Worm (Caenorhabditis elegans) whole organism, L2 larva: ENCODE results near the gene F26G1.10.

Experiments used
- C34F6.9 ChIP-seq: fragments of 150-350 bp; optimal IDR thresholded peaks from 2 replicates; lab custom pipeline; 2014; ENCODE audit warnings: missing biosample characterization, missing genetic modification characterization
- F13H6.1 ChIP-seq: sonication (generic microtip); optimal IDR thresholded peaks from 2 replicates; lab custom pipeline; 2016; ENCODE audit warnings: missing genetic modification characterization, missing compliant biosample characterization
- R02D3.7 ChIP-seq: fragments of 150-350 bp; optimal IDR thresholded peaks from 2 replicates; lab custom pipeline; 2014; ENCODE audit warnings: missing biosample characterization, missing genetic modification characterization
- ZK546.5 ChIP-seq: sonication (generic microtip); optimal IDR thresholded peaks from 2 replicates; lab custom pipeline; 2017; ENCODE audit warnings: missing biosample characterization, missing genetic modification characterization
- alr-1 ChIP-seq: fragments of 150-350 bp; optimal IDR thresholded peaks from 2 replicates; lab custom pipeline; 2014; ENCODE audit warnings: missing biosample characterization, missing genetic modification characterization
- ama-1 ChIP-seq: fragments of 150-350 bp; optimal IDR thresholded peaks from 2 replicates; lab custom pipeline; 2018; ENCODE audit warnings: inconsistent platforms
- ceh-16 ChIP-seq: fragments of 150-350 bp; optimal IDR thresholded peaks from 2 replicates; lab custom pipeline; 2014; ENCODE audit warnings: missing biosample characterization, missing genetic modification characterization
- ceh-82 ChIP-seq: fragments of 150-350 bp; optimal IDR thresholded peaks from 2 replicates; lab custom pipeline; 2014; ENCODE audit warnings: missing biosample characterization, missing genetic modification characterization
- crh-2 ChIP-seq: sonication (generic microtip); optimal IDR thresholded peaks from 2 replicates; lab custom pipeline; 2017; ENCODE audit warnings: missing biosample characterization, missing genetic modification characterization
- elt-3 ChIP-seq: sonication (generic microtip); optimal IDR thresholded peaks from 2 replicates; lab custom pipeline; 2017; ENCODE audit warnings: missing biosample characterization, missing genetic modification characterization
- fos-1 ChIP-seq: fragments of 150-350 bp; optimal IDR thresholded peaks from 2 replicates; lab custom pipeline; 2014; ENCODE audit warnings: missing biosample characterization, missing genetic modification characterization
- gmeb-1 ChIP-seq: fragments of 150-350 bp; optimal IDR thresholded peaks from 2 replicates; lab custom pipeline; 2014; ENCODE audit warnings: missing biosample characterization, missing genetic modification characterization
- lin-11 ChIP-seq: fragments of 150-350 bp; sonication (generic microtip); optimal IDR thresholded peaks from 2 replicates; lab custom pipeline; 2014; ENCODE audit warnings: missing biosample characterization, missing genetic modification characterization, inconsistent platforms, mixed read lengths
- lsy-2 ChIP-seq, 2 experiments: fragments of 150-350 bp in 1 of 2; sonication (generic microtip) in 1 of 2; optimal IDR thresholded peaks; 2 replicates each; lab custom pipeline; 2014 to 2017; ENCODE audit warnings: missing biosample characterization in 2 of 2, missing genetic modification characterization in 2 of 2
- mab-5 ChIP-seq: fragments of 150-350 bp; optimal IDR thresholded peaks from 2 replicates; lab custom pipeline; 2014; ENCODE audit warnings: missing biosample characterization, missing genetic modification characterization
- mbf-1 ChIP-seq: sonication (generic microtip); optimal IDR thresholded peaks from 2 replicates; lab custom pipeline; 2017; ENCODE audit warnings: missing biosample characterization, missing genetic modification characterization
- nhr-10 ChIP-seq: sonication (generic microtip); optimal IDR thresholded peaks from 2 replicates; lab custom pipeline; 2017; ENCODE audit warnings: missing biosample characterization, missing genetic modification characterization
- nhr-11 ChIP-seq: fragments of 150-350 bp; optimal IDR thresholded peaks from 2 replicates; lab custom pipeline; 2014; ENCODE audit warnings: missing biosample characterization, missing genetic modification characterization
- nhr-12 ChIP-seq: fragments of 150-350 bp; optimal IDR thresholded peaks from 2 replicates; lab custom pipeline; 2014; ENCODE audit warnings: missing biosample characterization, missing genetic modification characterization
- nhr-129 ChIP-seq: fragments of 150-350 bp; optimal IDR thresholded peaks from 2 replicates; lab custom pipeline; 2014; ENCODE audit warnings: missing biosample characterization, missing genetic modification characterization
- nhr-21 ChIP-seq: fragments of 150-350 bp; optimal IDR thresholded peaks from 2 replicates; lab custom pipeline; 2014; ENCODE audit warnings: missing biosample characterization, missing genetic modification characterization
- nhr-23 ChIP-seq: fragments of 150-350 bp; optimal IDR thresholded peaks from 2 replicates; lab custom pipeline; 2014; ENCODE audit warnings: missing biosample characterization, missing genetic modification reagents, missing genetic modification characterization
- nhr-237 ChIP-seq: fragments of 150-350 bp; optimal IDR thresholded peaks from 2 replicates; lab custom pipeline; 2014; ENCODE audit warnings: missing biosample characterization, missing genetic modification characterization
- nhr-77 ChIP-seq: fragments of 150-350 bp; optimal IDR thresholded peaks from 2 replicates; lab custom pipeline; 2014; ENCODE audit warnings: missing biosample characterization, missing genetic modification characterization
- peb-1 ChIP-seq: fragments of 150-350 bp; optimal IDR thresholded peaks from 2 replicates; lab custom pipeline; 2014; ENCODE audit warnings: missing biosample characterization, missing genetic modification characterization
- sem-4 ChIP-seq: fragments of 150-350 bp; optimal IDR thresholded peaks from 2 replicates; lab custom pipeline; 2014; ENCODE audit warnings: missing biosample characterization, missing genetic modification reagents, missing genetic modification characterization
- skn-1 ChIP-seq: sonication (generic microtip); optimal IDR thresholded peaks from 2 replicates; lab custom pipeline; 2017; ENCODE audit warnings: missing biosample characterization, missing genetic modification characterization
- sma-3 ChIP-seq: sonication (generic microtip); optimal IDR thresholded peaks from 2 replicates; lab custom pipeline; 2016; ENCODE audit warnings: missing genetic modification reagents, missing genetic modification characterization, missing compliant biosample characterization
- sma-9 ChIP-seq, 2 experiments: fragments of 150-350 bp in 1 of 2; sonication (generic microtip) in 1 of 2; optimal IDR thresholded peaks; 2 replicates each; lab custom pipeline; 2014 to 2016; ENCODE audit warnings: missing genetic modification characterization in 2 of 2, mild to moderate bottlenecking in 1 of 2, missing biosample characterization in 1 of 2, missing compliant biosample characterization in 1 of 2, missing genetic modification reagents in 1 of 2, moderate library complexity in 1 of 2
- unc-39 ChIP-seq: fragments of 150-350 bp; optimal IDR thresholded peaks from 2 replicates; lab custom pipeline; 2014; ENCODE audit warnings: missing biosample characterization, missing genetic modification characterization
- unc-55 ChIP-seq: fragments of 150-350 bp; sonication (generic microtip); optimal IDR thresholded peaks from 3 replicates; lab custom pipeline; 2014; ENCODE audit warnings: missing biosample characterization, missing genetic modification reagents, missing genetic modification characterization
- unc-62 ChIP-seq: fragments of 150-350 bp; optimal IDR thresholded peaks from 2 replicates; lab custom pipeline; 2014; ENCODE audit warnings: missing biosample characterization, missing genetic modification reagents, missing genetic modification characterization
- zag-1 ChIP-seq: fragments of 150-350 bp; optimal IDR thresholded peaks from 2 replicates; lab custom pipeline; 2014; ENCODE audit warnings: missing biosample characterization, missing genetic modification characterization
- ztf-11 ChIP-seq: sonication (generic microtip); optimal IDR thresholded peaks from 2 replicates; lab custom pipeline; 2017; ENCODE audit warnings: missing biosample characterization, missing genetic modification characterization
- ztf-4 ChIP-seq: fragments of 150-350 bp; optimal IDR thresholded peaks from 2 replicates; lab custom pipeline; 2014; ENCODE audit warnings: missing biosample characterization, missing genetic modification characterization

The F26G1.10 gene

DNA sequence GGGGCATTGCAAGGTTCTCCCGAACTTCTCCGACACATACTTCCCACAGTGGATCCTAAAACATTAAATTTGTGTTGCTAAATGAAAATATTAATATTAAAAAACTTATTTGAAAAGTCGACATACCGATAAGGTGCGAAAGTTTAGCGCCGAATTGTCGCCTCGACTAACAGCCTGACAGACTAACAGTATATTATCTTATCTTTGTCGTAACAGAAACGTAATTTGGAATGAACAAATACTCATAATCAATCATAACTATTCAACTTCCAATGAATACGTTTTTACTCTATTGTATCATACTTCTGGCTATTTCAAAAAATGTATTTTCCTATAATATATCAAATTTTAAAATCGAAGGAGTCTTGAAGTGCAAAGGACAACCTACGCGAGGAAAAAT lies 2.8 kb downstream of the F26G1.10 start, which contains the start of gene F26G1.11:
Gene F26G1.11 (plus strand): TSS at position 205 of the 400 bp plus-strand sequence.
- TF ChIP-seq lsy-2 (tag; optimal IDR thresholded peaks at IDR 0.05; lab: Kevin White, UChicago), result no peak
- TF ChIP-seq sma-9 (GFP tag; optimal IDR thresholded peaks at IDR 0.05; lab: Kevin White, UChicago), result peak; percentile 18
- TF ChIP-seq sma-9 (tag; optimal IDR thresholded peaks at IDR 0.05; lab: Kevin White, UChicago), result no peak
- no peak for TF ChIP-seq alr-1 (tag; lab: Kevin White, UChicago)
- TF ChIP-seq crh-2 (tag; lab: Kevin White, UChicago), result peak; percentile 16
- no peak for TF ChIP-seq sem-4 (tag; lab: Kevin White, UChicago)
- TF ChIP-seq zag-1 (tag; lab: Kevin White, UChicago), result no peak
- peak; percentile 90 for TF ChIP-seq fos-1 (tag; lab: Kevin White, UChicago)
- TF ChIP-seq unc-39 (tag; lab: Kevin White, UChicago), result no peak

DNA sequence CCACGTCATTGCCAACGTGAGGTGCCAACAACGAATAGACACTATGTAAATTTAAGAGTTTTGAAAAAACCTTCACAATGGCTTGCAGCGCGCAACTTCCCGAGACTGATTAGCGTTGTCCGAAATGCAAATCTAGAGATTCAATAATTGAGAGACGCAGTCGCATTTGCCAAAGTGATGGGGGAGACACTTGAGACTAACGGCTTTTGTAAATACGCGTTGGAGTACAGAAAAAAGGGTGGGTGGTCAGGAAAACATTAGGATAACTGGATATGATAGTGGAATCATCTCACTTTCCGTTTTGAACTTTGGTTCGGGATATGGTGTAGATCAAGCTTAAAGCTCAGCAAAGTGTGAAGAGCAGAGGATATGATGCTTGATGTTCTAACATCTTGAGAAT lies 5.6 kb downstream of the F26G1.10 start:
- TF ChIP-seq ztf-4 (tag; lab: Kevin White, UChicago) (no peak), unc-62 (no peak), fos-1 (tag; lab: Kevin White, UChicago) (no peak)

DNA sequence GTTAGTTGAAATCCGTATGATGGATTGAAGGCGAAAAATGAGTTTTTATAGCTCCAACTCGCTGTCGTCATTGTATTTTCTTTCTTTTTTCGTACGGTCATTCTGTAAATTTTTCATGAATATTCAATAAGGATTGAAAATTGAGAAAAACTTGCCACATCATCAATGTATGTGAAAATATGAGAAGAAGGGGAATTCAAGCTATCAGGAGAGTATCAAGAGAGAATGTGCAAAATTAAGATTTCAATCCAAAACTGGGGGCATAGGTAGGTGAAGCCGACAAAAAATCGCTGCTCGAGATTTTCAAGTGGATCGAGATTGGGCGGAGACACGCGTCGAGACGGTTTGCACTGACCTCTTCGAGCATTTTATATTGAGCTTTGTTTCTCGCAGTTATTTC lies 10.3 kb downstream of the F26G1.10 start, which contains the start of gene nep-12:
Gene nep-12 (minus strand): TSS at position 101 of the 400 bp plus-strand sequence.
- TF ChIP-seq unc-39 (tag; lab: Kevin White, UChicago), result no peak
- TF ChIP-seq nhr-129 (tag; lab: Kevin White, UChicago), result no peak
- no peak for TF ChIP-seq ama-1 (lab: Kevin White, UChicago)
- no peak for TF ChIP-seq peb-1 (tag; lab: Kevin White, UChicago)
- no peak for TF ChIP-seq mbf-1 (tag; lab: Kevin White, UChicago)
- TF ChIP-seq nhr-23 (tag; lab: Kevin White, UChicago), result no peak
- TF ChIP-seq sem-4 (tag; lab: Kevin White, UChicago), result no peak
- TF ChIP-seq ceh-82 (tag; lab: Kevin White, UChicago), result no peak
- TF ChIP-seq lin-11, result no peak
- TF ChIP-seq nhr-77 (tag; lab: Kevin White, UChicago), result no peak
- no peak for TF ChIP-seq C34F6.9 (tag; lab: Kevin White, UChicago)
- TF ChIP-seq nhr-237 (tag; lab: Kevin White, UChicago), result no peak
- TF ChIP-seq nhr-10, result no peak
- TF ChIP-seq nhr-11 (tag; lab: Kevin White, UChicago), result no peak
- TF ChIP-seq skn-1, result no peak

DNA sequence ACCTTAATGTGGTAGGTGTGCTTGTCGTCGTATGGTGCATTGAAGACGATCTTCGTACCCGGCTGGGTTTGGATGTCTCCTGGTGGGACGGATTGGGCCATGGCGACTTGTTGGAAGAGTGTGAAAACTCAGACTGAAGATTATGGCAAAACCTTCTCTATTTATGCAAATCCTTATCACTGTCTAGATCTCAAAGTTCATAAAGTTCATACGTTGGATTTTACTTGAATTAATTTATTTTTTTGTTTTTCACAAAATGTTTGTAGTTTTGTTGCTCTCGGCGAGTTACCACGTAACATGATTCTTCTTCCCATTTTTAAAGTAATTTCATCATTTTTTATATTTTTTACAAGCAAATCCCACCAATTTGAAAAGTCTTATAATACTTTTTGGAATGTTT lies 12.0 kb downstream of the F26G1.10 start, which contains the start of gene msp-3:
Gene msp-3 (minus strand): TSS at position 101 of the 400 bp plus-strand sequence.
- no peak for TF ChIP-seq elt-3 (tag; lab: Kevin White, UChicago)
- no peak for TF ChIP-seq unc-55 (GFP tag; lab: Kevin White, UChicago)
- no peak for TF ChIP-seq unc-39 (tag; lab: Kevin White, UChicago)
- TF ChIP-seq peb-1 (tag; lab: Kevin White, UChicago), result no peak
- TF ChIP-seq ZK546.5 (tag; lab: Kevin White, UChicago), result no peak
- TF ChIP-seq ceh-16 (tag; lab: Kevin White, UChicago), result no peak
- TF ChIP-seq skn-1, result no peak
- TF ChIP-seq nhr-237 (tag; lab: Kevin White, UChicago), result no peak
- no peak for TF ChIP-seq ceh-82 (tag; lab: Kevin White, UChicago)
- TF ChIP-seq gmeb-1 (tag; lab: Kevin White, UChicago), result no peak
- TF ChIP-seq nhr-12 (tag; lab: Kevin White, UChicago), result no peak
- no peak for TF ChIP-seq nhr-21 (tag; lab: Kevin White, UChicago)
- TF ChIP-seq mbf-1 (tag; lab: Kevin White, UChicago), result no peak
- TF ChIP-seq ztf-11 (tag; lab: Kevin White, UChicago), result no peak
- TF ChIP-seq sma-3 (GFP tag; lab: Kevin White, UChicago), result no peak
- TF ChIP-seq F13H6.1 (tag; lab: Kevin White, UChicago), result no peak
- TF ChIP-seq mab-5 (tag; lab: Kevin White, UChicago), result no peak
- TF ChIP-seq ztf-4 (tag; lab: Kevin White, UChicago), result no peak
- no peak for TF ChIP-seq fos-1 (tag; lab: Kevin White, UChicago)
- TF ChIP-seq nhr-10, result no peak

DNA sequence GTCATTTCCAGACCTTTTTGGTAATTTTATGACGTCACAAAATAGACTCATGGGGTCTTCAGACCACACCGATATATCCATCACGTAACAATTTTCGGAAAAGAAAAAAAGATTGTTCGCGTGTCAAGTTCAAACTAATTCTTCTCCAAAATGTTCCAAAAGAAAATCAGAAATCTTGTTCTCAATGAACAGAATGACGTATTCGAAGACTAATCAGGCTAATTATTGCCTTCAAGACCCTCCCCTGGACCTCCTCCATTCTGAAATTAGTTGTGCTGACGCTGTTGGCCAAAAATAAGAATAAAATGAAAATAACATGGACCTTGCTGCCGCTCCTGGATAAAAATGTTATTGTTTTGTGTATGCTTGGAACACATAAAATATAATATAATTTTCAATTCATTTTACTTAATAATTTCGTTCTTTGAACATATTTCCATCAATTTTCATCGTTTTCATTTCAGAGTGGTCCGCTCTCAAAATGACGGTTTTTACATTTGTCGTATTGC lies 15.7 kb downstream of the F26G1.10 start, which contains the start of gene F26G1.15:
Gene F26G1.15 (plus strand): TSS at position 459 of the 509 bp plus-strand sequence.
- TF ChIP-seq R02D3.7 (tag; lab: Kevin White, UChicago), result no peak
